Fruit fly (Drosophila melanogaster) whole organism, embryonic: ENCODE measurements around the gene CG7568.
A peak's percentile ranks its signal among the peaks of the same experiment; 100 is the strongest.

Experiments
- Asciz ChIP-seq: fragments of 200-800 bp; sonication (Bioruptor generic); optimal IDR thresholded peaks from 2 replicates; lab custom pipeline; 2017; ENCODE audit warnings: missing biosample characterization, mild to moderate bottlenecking, missing genetic modification characterization, missing genetic modification reagents
- Bteb2 ChIP-seq: fragments of 200-800 bp; sonication (Bioruptor generic); optimal IDR thresholded peaks from 2 replicates; lab custom pipeline; 2016; ENCODE audit warnings: missing biosample characterization, missing genetic modification characterization
- CG10654 ChIP-seq: fragments of 200-800 bp; sonication (Bioruptor generic); optimal IDR thresholded peaks from 2 replicates; lab custom pipeline; 2016; ENCODE audit warnings: missing biosample characterization, missing genetic modification characterization
- CG12236 ChIP-seq: fragments of 200-800 bp; sonication (Bioruptor generic); optimal IDR thresholded peaks from 2 replicates; lab custom pipeline; 2016; ENCODE audit warnings: missing biosample characterization, missing genetic modification characterization
- CG1647 ChIP-seq: fragments of 200-800 bp; sonication (Bioruptor generic); optimal IDR thresholded peaks from 3 replicates; lab custom pipeline; 2016; ENCODE audit warnings: missing biosample characterization, missing genetic modification characterization
- CG16779 ChIP-seq: fragments of 200-800 bp; sonication (Bioruptor generic); IDR thresholded peaks from 2 replicates; pipeline ENCODE4 v1.3.6; 2022; ENCODE audit warnings: missing biosample characterization, missing genetic modification characterization
- CG17359 ChIP-seq: fragments of 200-800 bp; sonication (Bioruptor generic); optimal IDR thresholded peaks from 3 replicates; lab custom pipeline; 2018; ENCODE audit warnings: missing biosample characterization, mild to moderate bottlenecking, missing genetic modification characterization, moderate library complexity
- CG2678 ChIP-seq: fragments of 200-800 bp; sonication (Bioruptor generic); optimal IDR thresholded peaks from 3 replicates; lab custom pipeline; 2019; ENCODE audit warnings: missing biosample characterization, mild to moderate bottlenecking, missing genetic modification characterization, moderate library complexity
- CG2889 ChIP-seq: fragments of 200-800 bp; sonication (Bioruptor generic); IDR thresholded peaks from 3 replicates; pipeline ENCODE4 v1.3.6; 2022; ENCODE audit warnings: missing biosample characterization, missing genetic modification characterization
- CG32772 ChIP-seq: fragments of 200-800 bp; sonication (Bioruptor generic); IDR thresholded peaks from 2 replicates; pipeline ENCODE4 v1.3.6; 2022; ENCODE audit warnings: missing biosample characterization, missing genetic modification characterization
- CG33557 ChIP-seq: fragments of 200-800 bp; sonication (Bioruptor generic); optimal IDR thresholded peaks from 2 replicates; lab custom pipeline; 2019; ENCODE audit warnings: missing biosample characterization, mild to moderate bottlenecking, missing genetic modification characterization, moderate library complexity
- CG4282 ChIP-seq: fragments of 200-800 bp; sonication (Bioruptor generic); optimal IDR thresholded peaks from 2 replicates; lab custom pipeline; 2016; ENCODE audit warnings: missing biosample characterization, missing genetic modification characterization
- CG7556 ChIP-seq: fragments of 200-800 bp; sonication (Bioruptor generic); optimal IDR thresholded peaks from 2 replicates; lab custom pipeline; 2017; ENCODE audit warnings: missing biosample characterization, mild to moderate bottlenecking, missing genetic modification characterization
- CG7987 ChIP-seq: fragments of 200-800 bp; sonication (Bioruptor generic); optimal IDR thresholded peaks from 2 replicates; lab custom pipeline; 2018; ENCODE audit warnings: missing biosample characterization, mild to moderate bottlenecking, missing genetic modification characterization, moderate library complexity
- CG8281 ChIP-seq: fragments of 200-800 bp; sonication (Bioruptor generic); optimal IDR thresholded peaks from 2 replicates; lab custom pipeline; 2018; ENCODE audit warnings: missing biosample characterization, mild to moderate bottlenecking, missing genetic modification characterization, moderate library complexity
- Camta ChIP-seq: fragments of 200-800 bp; sonication (Bioruptor generic); optimal IDR thresholded peaks from 2 replicates; lab custom pipeline; 2016; ENCODE audit warnings: missing biosample characterization, missing genetic modification characterization
- CrebB ChIP-seq: fragments of 200-800 bp; sonication (Bioruptor generic); optimal IDR thresholded peaks from 3 replicates; lab custom pipeline; 2018; ENCODE audit warnings: missing biosample characterization, mild to moderate bottlenecking, missing genetic modification characterization
- Doc2 ChIP-seq: fragments of 200-800 bp; sonication (Bioruptor generic); IDR thresholded peaks from 2 replicates; pipeline ENCODE4 v1.3.6; 2022; ENCODE audit warnings: missing biosample characterization, missing genetic modification characterization
- Ets97D ChIP-seq: fragments of 200-800 bp; sonication (Bioruptor generic); optimal IDR thresholded peaks from 3 replicates; lab custom pipeline; 2016; ENCODE audit warnings: missing biosample characterization, missing genetic modification characterization
- Hand ChIP-seq: fragments of 200-800 bp; sonication (Bioruptor generic); optimal IDR thresholded peaks from 2 replicates; lab custom pipeline; 2017; ENCODE audit warnings: mild to moderate bottlenecking, missing biosample characterization, missing genetic modification reagents, missing genetic modification characterization
- Hr3 ChIP-seq: fragments of 200-800 bp; sonication (Bioruptor generic); optimal IDR thresholded peaks from 3 replicates; lab custom pipeline; 2016; ENCODE audit warnings: missing biosample characterization, missing genetic modification characterization
- Hr78 ChIP-seq, 2 experiments: fragments of 200-800 bp in 1 of 2; fragments of >200 bp in 1 of 2; sonication (Bioruptor generic) in 1 of 2; optimal IDR thresholded peaks; 2 replicates each; lab custom pipeline; 2017 to 2019; ENCODE audit warnings: missing biosample characterization in 2 of 2, missing genetic modification characterization in 2 of 2, mild to moderate bottlenecking in 1 of 2, moderate library complexity in 1 of 2
- Jarid2 ChIP-seq: fragments of 200-800 bp; sonication (Bioruptor generic); optimal IDR thresholded peaks from 3 replicates; lab custom pipeline; 2017; ENCODE audit warnings: mild to moderate bottlenecking, missing biosample characterization, missing genetic modification reagents, missing genetic modification characterization
- Meics ChIP-seq: fragments of 200-800 bp; sonication (Bioruptor generic); optimal IDR thresholded peaks from 2 replicates; lab custom pipeline; 2017; ENCODE audit warnings: missing biosample characterization, mild to moderate bottlenecking, missing genetic modification characterization
- Mrtf ChIP-seq: fragments of 200-800 bp; sonication (Bioruptor generic); IDR thresholded peaks from 3 replicates; pipeline ENCODE4 v1.3.6; 2022; ENCODE audit warnings: missing biosample characterization, missing genetic modification characterization
- NC2α ChIP-seq: fragments of 200-800 bp; sonication (Bioruptor generic); optimal IDR thresholded peaks from 2 replicates; lab custom pipeline; 2016; ENCODE audit warnings: missing biosample characterization, missing genetic modification characterization
- NK7.1 ChIP-seq: fragments of 200-800 bp; sonication (Bioruptor generic); optimal IDR thresholded peaks from 3 replicates; lab custom pipeline; 2016; ENCODE audit warnings: missing biosample characterization, missing genetic modification characterization
- Nf-YA ChIP-seq: fragments of 200-800 bp; sonication (Bioruptor generic); IDR thresholded peaks from 2 replicates; pipeline ENCODE4 v1.3.6; 2022; ENCODE audit warnings: missing biosample characterization, missing genetic modification characterization
- Nf-YB ChIP-seq: fragments of 200-800 bp; sonication (Bioruptor generic); optimal IDR thresholded peaks from 3 replicates; lab custom pipeline; 2019; ENCODE audit warnings: missing biosample characterization, mild to moderate bottlenecking, missing genetic modification characterization, moderate library complexity
- Stat92E ChIP-seq, 3 experiments: fragments of >200 bp in 2 of 3; fragments of 200-800 bp in 1 of 3; sonication (Bioruptor generic) in 1 of 3; optimal IDR thresholded peaks; 2 replicates each; lab custom pipeline; 2017 to 2019; ENCODE audit warnings: missing biosample characterization in 3 of 3, missing genetic modification characterization in 3 of 3, mild to moderate bottlenecking in 1 of 3, moderate library complexity in 1 of 3
- amos ChIP-seq: fragments of 200-800 bp; sonication (Bioruptor generic); IDR thresholded peaks from 2 replicates; pipeline ENCODE4 v1.3.6; 2022; ENCODE audit warnings: missing biosample characterization, missing genetic modification characterization; ENCODE audit not compliant: partially characterized antibody
- croc ChIP-seq: fragments of 200-800 bp; sonication (Bioruptor generic); conservative IDR thresholded peaks from 3 replicates; pipeline ENCODE4 v1.3.6; 2022; ENCODE audit warnings: missing biosample characterization, missing genetic modification characterization
- dm ChIP-seq: fragments of 200-800 bp; sonication (Bioruptor generic); optimal IDR thresholded peaks from 3 replicates; lab custom pipeline; 2016; ENCODE audit warnings: missing biosample characterization, missing genetic modification characterization
- h ChIP-seq: fragments of >200 bp; optimal IDR thresholded peaks from 2 replicates; lab custom pipeline; 2017
- ham ChIP-seq: fragments of 200-800 bp; sonication (Bioruptor generic); IDR thresholded peaks from 2 replicates; pipeline ENCODE4 v1.3.6; 2022; ENCODE audit warnings: missing biosample characterization, missing genetic modification characterization
- hbn ChIP-seq: fragments of 200-800 bp; sonication (Bioruptor generic); IDR thresholded peaks from 2 replicates; pipeline ENCODE4 v1.3.6; 2022; ENCODE audit warnings: missing biosample characterization, missing genetic modification characterization; ENCODE audit not compliant: partially characterized antibody
- her ChIP-seq: fragments of 200-800 bp; sonication (Bioruptor generic); optimal IDR thresholded peaks from 2 replicates; lab custom pipeline; 2016; ENCODE audit warnings: missing biosample characterization, missing genetic modification characterization
- jumu ChIP-seq: fragments of 200-800 bp; sonication (Bioruptor generic); optimal IDR thresholded peaks from 3 replicates; lab custom pipeline; 2016; ENCODE audit warnings: missing biosample characterization, missing genetic modification characterization
- mld ChIP-seq: fragments of 200-800 bp; sonication (Bioruptor generic); IDR thresholded peaks from 3 replicates; pipeline ENCODE4 v1.3.6; 2022; ENCODE audit warnings: missing biosample characterization, missing genetic modification characterization; ENCODE audit not compliant: partially characterized antibody
- nerfin-1 ChIP-seq: fragments of 200-800 bp; sonication (Bioruptor generic); optimal IDR thresholded peaks from 3 replicates; lab custom pipeline; 2019; ENCODE audit warnings: missing biosample characterization, mild to moderate bottlenecking, missing genetic modification characterization, moderate library complexity
- oc ChIP-seq: fragments of 200-800 bp; sonication (Bioruptor generic); optimal IDR thresholded peaks from 2 replicates; lab custom pipeline; 2018; ENCODE audit warnings: missing biosample characterization, mild to moderate bottlenecking, missing genetic modification characterization, moderate library complexity
- prd ChIP-seq, 3 experiments: fragments of >200 bp in 2 of 3; fragments of 200-800 bp in 1 of 3; sonication (Bioruptor generic) in 1 of 3; optimal IDR thresholded peaks in 2 of 3; IDR thresholded peaks in 1 of 3; 2 replicates in 2 of 3; 3 replicates in 1 of 3; pipeline versions ENCODE4 v1.3.6 to Lab custom; 2017 to 2022; ENCODE audit warnings: missing biosample characterization in 1 of 3, missing genetic modification characterization in 1 of 3
- pros ChIP-seq: fragments of 200-800 bp; sonication (Bioruptor generic); optimal IDR thresholded peaks from 3 replicates; lab custom pipeline; 2019; ENCODE audit warnings: missing biosample characterization, mild to moderate bottlenecking, missing genetic modification characterization, moderate library complexity
- psq ChIP-seq: fragments of 200-800 bp; sonication (Bioruptor generic); optimal IDR thresholded peaks from 2 replicates; lab custom pipeline; 2017; ENCODE audit warnings: missing biosample characterization, missing genetic modification characterization
- row ChIP-seq: fragments of 200-800 bp; sonication (Bioruptor generic); IDR thresholded peaks from 3 replicates; pipeline ENCODE4 v1.3.6; 2022; ENCODE audit warnings: missing biosample characterization, missing genetic modification characterization
- sr ChIP-seq: fragments of 200-800 bp; sonication (Bioruptor generic); IDR thresholded peaks from 3 replicates; pipeline ENCODE4 v1.3.6; 2022; ENCODE audit warnings: missing biosample characterization, missing genetic modification characterization
- sug ChIP-seq: fragments of 200-800 bp; optimal IDR thresholded peaks from 2 replicates; lab custom pipeline; 2019; ENCODE audit warnings: missing biosample characterization, mild to moderate bottlenecking, missing genetic modification characterization, moderate library complexity
- tin ChIP-seq: fragments of 200-800 bp; sonication (Bioruptor generic); optimal IDR thresholded peaks from 3 replicates; lab custom pipeline; 2016; ENCODE audit warnings: missing biosample characterization, missing genetic modification characterization
- trem ChIP-seq: fragments of 200-800 bp; optimal IDR thresholded peaks from 3 replicates; lab custom pipeline; 2019; ENCODE audit warnings: missing biosample characterization, mild to moderate bottlenecking, missing genetic modification characterization, moderate library complexity

Gene CG7568

DNA sequence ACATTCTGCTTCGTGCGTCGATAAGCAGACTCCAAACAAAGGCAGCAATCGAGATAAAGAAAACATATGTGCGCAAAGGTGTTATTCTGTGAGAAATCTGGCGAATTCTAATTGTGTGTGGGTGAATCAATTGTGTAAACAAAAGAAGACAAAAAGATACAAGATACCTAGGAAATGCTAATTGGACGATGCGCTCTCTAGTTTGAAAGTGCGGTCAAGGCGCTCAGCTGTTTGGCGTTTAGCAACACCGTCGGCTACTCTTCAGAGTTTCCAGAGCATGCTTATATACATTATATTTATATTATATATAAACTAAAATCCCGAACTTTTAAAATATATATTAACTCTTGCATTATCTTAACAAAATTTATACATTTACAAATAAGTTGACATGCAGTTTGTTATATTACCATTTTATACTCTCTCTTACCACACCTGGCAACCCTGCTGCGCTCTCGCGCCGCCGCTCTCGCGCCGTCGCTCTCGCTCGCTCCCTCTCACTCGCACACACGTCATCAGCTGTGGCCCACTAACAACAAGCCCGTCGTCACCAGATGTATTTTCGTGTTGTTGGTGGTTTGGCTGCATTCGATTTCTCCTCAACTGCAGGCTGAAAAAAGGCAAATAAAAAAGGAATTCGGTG is 18.0 kb upstream of the CG7568 start, which contains the start of gene CG1907 (continued):
- TF ChIP-seq CG7987 (GFP tag; lab: Kevin White, UChicago) (peak; percentile 87), Ets97D (GFP tag; lab: Kevin White, UChicago) (peak; percentile 64), Hr78 (GFP tag; optimal IDR thresholded peaks at IDR 0.05; lab: Kevin White, UChicago) (peak in 1 of 2 experiments; percentile 94), CG12236 (GFP tag; lab: Kevin White, UChicago) (peak; percentile 48), CG7556 (GFP tag; lab: Kevin White, UChicago) (peak; percentile 99), Doc2 (GFP tag; lab: Robert Waterston, UW) (peak; percentile 93), CG16779 (GFP tag; lab: Robert Waterston, UW) (peak; percentile 89), Nf-YB (GFP tag; lab: Kevin White, UChicago) (peak; percentile 88), Jarid2 (peak; percentile 90), hbn (GFP tag; lab: Robert Waterston, UW) (no peak), mld (GFP tag; lab: Robert Waterston, UW) (no peak), Nf-YA (GFP tag; lab: Robert Waterston, UW) (peak; percentile 98), Mrtf (GFP tag; lab: Robert Waterston, UW) (peak; percentile 97), CG8281 (peak; percentile 91), prd (optimal IDR thresholded peaks at IDR 0.05; lab: Kevin White, UChicago) (no peak), prd (GFP tag; IDR thresholded peaks at IDR 0.05; lab: Robert Waterston, UW) (peak; percentile 99), croc (GFP tag; lab: Robert Waterston, UW) (peak; percentile 98), CG4282 (GFP tag; lab: Kevin White, UChicago) (peak; percentile 58), CG1647 (GFP tag; lab: Kevin White, UChicago) (peak; percentile 83), CG10654 (GFP tag; lab: Kevin White, UChicago) (peak; percentile 98), row (GFP tag; lab: Robert Waterston, UW) (peak; percentile 100), CG33557 (GFP tag; lab: Kevin White, UChicago) (peak; percentile 97), sug (tag; lab: Kevin White, UChicago) (peak; percentile 95), CG2889 (GFP tag; lab: Robert Waterston, UW) (peak; percentile 94), tin (GFP tag; lab: Kevin White, UChicago) (peak; percentile 98), Meics (GFP tag; lab: Kevin White, UChicago) (peak; percentile 98), Asciz (GFP tag; lab: Kevin White, UChicago) (peak; percentile 98), Stat92E (GFP tag; optimal IDR thresholded peaks at IDR 0.05; lab: Kevin White, UChicago) (peak in 1 of 3 experiments; percentile 95), CG32772 (GFP tag; lab: Robert Waterston, UW) (peak; percentile 98), CG17359 (peak; percentile 98), CG2678 (tag; lab: Kevin White, UChicago) (peak; percentile 99), ham (GFP tag; lab: Robert Waterston, UW) (peak; percentile 90), NK7.1 (GFP tag; lab: Kevin White, UChicago) (peak; percentile 75), Camta (GFP tag; lab: Kevin White, UChicago) (peak; percentile 76), oc (tag; lab: Kevin White, UChicago) (peak; percentile 96), nerfin-1 (tag; lab: Kevin White, UChicago) (peak; percentile 97), trem (tag; lab: Kevin White, UChicago) (peak; percentile 96), jumu (peak; percentile 77), sr (peak; percentile 83; the same call in 2 of the 3 replicates), Bteb2 (peak; percentile 81), amos (GFP tag; lab: Robert Waterston, UW) (no peak), CrebB (tag; lab: Kevin White, UChicago) (peak; percentile 95), Hr3 (peak; percentile 98), dm (GFP tag; lab: Kevin White, UChicago) (peak; percentile 61), Hand (GFP tag; lab: Kevin White, UChicago) (peak; percentile 96), h (lab: Kevin White, UChicago) (no peak), pros (GFP tag; lab: Kevin White, UChicago) (peak; percentile 67), her (GFP tag; lab: Kevin White, UChicago) (peak; percentile 67), psq (GFP tag; lab: Kevin White, UChicago) (peak; percentile 91), NC2α (GFP tag; lab: Kevin White, UChicago) (peak; percentile 55)
